Fruit fly (Drosophila melanogaster): ENCODE measurements around the gene CG5382.

- TF ChIP-seq CG8478 (optimal IDR thresholded peaks at IDR 0.05) (no peak), CTCF (optimal IDR thresholded peaks at IDR 0.05) (no peak)
These were observed 29.8 kb upstream of the CG5382 start for dm6 chr3R:22395409-22396178.

All from S2 (cell line).